Worm (Caenorhabditis elegans) whole organism, late embryonic: ENCODE measurements around the gene C54H2.4.

Source experiments
- ceh-30 ChIP-seq: fragments of 150-350 bp; optimal IDR thresholded peaks from 2 replicates; lab custom pipeline; 2014; ENCODE audit warnings: missing biosample characterization, missing genetic modification characterization
- fkh-10 ChIP-seq: fragments of 150-350 bp; optimal IDR thresholded peaks from 2 replicates; lab custom pipeline; 2014; ENCODE audit warnings: missing biosample characterization, missing genetic modification reagents, missing genetic modification characterization
- gmeb-2 ChIP-seq: sonication (generic microtip); optimal IDR thresholded peaks from 2 replicates; lab custom pipeline; 2016; ENCODE audit warnings: missing genetic modification characterization, inconsistent platforms, missing compliant biosample characterization
- hlh-30 ChIP-seq: sonication (generic microtip); optimal IDR thresholded peaks from 2 replicates; lab custom pipeline; 2017; ENCODE audit warnings: antibody characterized with exemption, missing genetic modification characterization, missing compliant biosample characterization; ENCODE audit not compliant: insufficient read depth

DNA sequence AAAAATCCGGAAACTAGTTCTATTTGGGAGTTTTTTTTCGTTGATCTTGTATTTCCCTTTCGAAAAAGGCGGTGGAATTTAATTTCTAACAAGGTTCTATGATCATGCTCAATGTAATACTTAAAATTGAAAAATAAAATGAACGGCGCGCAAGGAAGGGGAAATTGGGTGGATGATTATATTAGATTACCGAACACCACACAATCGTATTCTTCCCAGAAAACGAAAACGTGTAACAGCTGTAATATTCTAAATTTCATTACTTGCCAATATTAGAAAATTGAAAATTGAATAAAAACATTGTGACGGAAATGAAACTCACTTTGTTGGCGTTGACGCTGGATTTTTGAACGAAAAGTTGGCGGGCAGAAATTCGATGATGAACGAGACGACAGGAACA lies 46.8 kb downstream of the C54H2.4 start:
- no peak for TF ChIP-seq ceh-30 (tag; lab: Kevin White, UChicago)
- TF ChIP-seq gmeb-2 (tag; lab: Kevin White, UChicago), result no peak
- no peak for TF ChIP-seq fkh-10
- TF ChIP-seq hlh-30 (tag; lab: Kevin White, UChicago), result no peak
